Worm (Caenorhabditis elegans): ENCODE measurements around the gene rpl-39.

Gene rpl-39

ce11 chrV:7819585-7819984 lies 43.7 kb upstream of the rpl-39 start:
- TF ChIP-seq ama-1 (optimal IDR thresholded peaks at IDR 0.05) (no peak), elt-2 (tag; optimal IDR thresholded peaks at IDR 0.05) (no peak), nhr-25 (tag; optimal IDR thresholded peaks at IDR 0.05) (no peak), ceh-82 (tag; optimal IDR thresholded peaks at IDR 0.05) (no peak), elt-3 (tag; optimal IDR thresholded peaks at IDR 0.05) (no peak), egl-27 (tag; optimal IDR thresholded peaks at IDR 0.05) (no peak), egl-5 (tag; optimal IDR thresholded peaks at IDR 0.05) (no peak), pqm-1 (tag; optimal IDR thresholded peaks at IDR 0.05) (no peak), nfya-1 (tag; optimal IDR thresholded peaks at IDR 0.05; ENCODE audit: insufficient read depth) (peak; percentile 21), fkh-2 (tag; optimal IDR thresholded peaks at IDR 0.05) (no peak), daf-12 (tag; optimal IDR thresholded peaks at IDR 0.05) (no peak), fkh-10 (GFP tag; optimal IDR thresholded peaks at IDR 0.05) (peak; percentile 14), unc-62 (GFP tag; optimal IDR thresholded peaks at IDR 0.05) (no peak), nhr-12 (tag; optimal IDR thresholded peaks at IDR 0.05) (no peak), nhr-237 (tag; optimal IDR thresholded peaks at IDR 0.05) (no peak), nhr-76 (tag; optimal IDR thresholded peaks at IDR 0.05) (no peak)

ce11 chrV:7816486-7816885 lies 40.6 kb upstream of the rpl-39 start:
- no peak for TF ChIP-seq ztf-11 (tag; optimal IDR thresholded peaks at IDR 0.05)
- TF ChIP-seq fkh-10 (GFP tag; optimal IDR thresholded peaks at IDR 0.05): peak; percentile 24
- peak; percentile 11 for TF ChIP-seq elt-1 (tag; optimal IDR thresholded peaks at IDR 0.05)

ce11 chrV:7814601-7815000 lies 38.7 kb upstream of the rpl-39 start, which contains the start of gene ZK742.6:
ZK742.6 (minus strand) TSS chrV:7814942.
- no peak for TF ChIP-seq hmg-11 (tag; optimal IDR thresholded peaks at IDR 0.05)
- no peak for TF ChIP-seq ceh-28 (tag; optimal IDR thresholded peaks at IDR 0.05)
- TF ChIP-seq ama-1 (optimal IDR thresholded peaks at IDR 0.05): no peak
- no peak for TF ChIP-seq nhr-67 (tag; optimal IDR thresholded peaks at IDR 0.05)
- TF ChIP-seq mml-1 (tag; optimal IDR thresholded peaks at IDR 0.05): no peak
- TF ChIP-seq nhr-28 (tag; optimal IDR thresholded peaks at IDR 0.05): no peak
- TF ChIP-seq pqm-1 (tag; optimal IDR thresholded peaks at IDR 0.05): no peak
- peak; percentile 73 for TF ChIP-seq aly-2 (tag; optimal IDR thresholded peaks at IDR 0.05)

- no peak for TF ChIP-seq ama-1 (optimal IDR thresholded peaks at IDR 0.05)
- TF ChIP-seq fkh-10 (GFP tag; optimal IDR thresholded peaks at IDR 0.05): no peak
- TF ChIP-seq nhr-67 (tag; optimal IDR thresholded peaks at IDR 0.05): no peak
- no peak for TF ChIP-seq nhr-11 (tag; optimal IDR thresholded peaks at IDR 0.05)
- no peak for TF ChIP-seq fkh-2 (tag; optimal IDR thresholded peaks at IDR 0.05)
- peak; percentile 55 for TF ChIP-seq pha-4 (tag; optimal IDR thresholded peaks at IDR 0.05)
- no peak for TF ChIP-seq pqm-1 (tag; optimal IDR thresholded peaks at IDR 0.05)
- no peak for TF ChIP-seq egl-27 (tag; optimal IDR thresholded peaks at IDR 0.05)
Observed at ce11 chrV:7811758-7812157, 35.9 kb upstream of the rpl-39 start, which contains the start of gene ZK742.4. ZK742.4 (minus strand) TSS chrV:7811792.

- TF ChIP-seq skn-1 (tag; optimal IDR thresholded peaks at IDR 0.05) (no peak), elt-2 (tag; optimal IDR thresholded peaks at IDR 0.05) (no peak), ceh-16 (tag; optimal IDR thresholded peaks at IDR 0.05) (no peak), nhr-11 (tag; optimal IDR thresholded peaks at IDR 0.05) (no peak), ztf-4 (tag; optimal IDR thresholded peaks at IDR 0.05) (no peak), aly-2 (tag; optimal IDR thresholded peaks at IDR 0.05) (no peak), nhr-67 (tag; optimal IDR thresholded peaks at IDR 0.05) (no peak), unc-62 (GFP tag; optimal IDR thresholded peaks at IDR 0.05) (no peak), snpc-4 (tag; optimal IDR thresholded peaks at IDR 0.05) (no peak), R02D3.7 (tag; optimal IDR thresholded peaks at IDR 0.05) (no peak)
Observed at ce11 chrV:7810591-7810990, 34.7 kb upstream of the rpl-39 start.

- TF ChIP-seq R02D3.7 (tag; optimal IDR thresholded peaks at IDR 0.05): no peak
- no peak for TF ChIP-seq egl-27 (tag; optimal IDR thresholded peaks at IDR 0.05)
- peak; percentile 59 for TF ChIP-seq elt-2 (tag; optimal IDR thresholded peaks at IDR 0.05)
- TF ChIP-seq mml-1 (tag; optimal IDR thresholded peaks at IDR 0.05): no peak
- no peak for TF ChIP-seq nhr-25 (tag; optimal IDR thresholded peaks at IDR 0.05)
- TF ChIP-seq hmg-11 (tag; optimal IDR thresholded peaks at IDR 0.05): no peak
- peak; percentile 57 for TF ChIP-seq pqm-1 (tag; optimal IDR thresholded peaks at IDR 0.05)
- TF ChIP-seq pha-4 (tag; optimal IDR thresholded peaks at IDR 0.05): peak; percentile 31
- no peak for TF ChIP-seq eor-1 (tag; optimal IDR thresholded peaks at IDR 0.05)
Observed at ce11 chrV:7809320-7810256, 33.7 kb upstream of the rpl-39 start, which contains the start of gene ZK742.3. ZK742.3 (minus strand) TSS chrV:7809912.
